Worm (Caenorhabditis elegans) whole organism, late embryonic: ENCODE measurements around the gene srxa-1.

Experiments used
- C08G9.2 ChIP-seq: sonication (generic microtip); optimal IDR thresholded peaks from 2 replicates; lab custom pipeline; 2016; ENCODE audit warnings: mild to moderate bottlenecking, missing genetic modification characterization, moderate library complexity, missing compliant biosample characterization
- C38D4.7 ChIP-seq: fragments of 200-800 bp; sonication (Bioruptor generic); optimal IDR thresholded peaks from 2 replicates; lab custom pipeline; 2018; ENCODE audit warnings: mild to moderate bottlenecking, missing genetic modification characterization, moderate library complexity, missing compliant biosample characterization
- F13H6.1 ChIP-seq: sonication (generic microtip); optimal IDR thresholded peaks from 2 replicates; lab custom pipeline; 2016; ENCODE audit warnings: missing genetic modification characterization, missing compliant biosample characterization
- K02D7.2 ChIP-seq: sonication (generic microtip); optimal IDR thresholded peaks from 2 replicates; lab custom pipeline; 2017; ENCODE audit warnings: mild to moderate bottlenecking, missing genetic modification characterization, missing compliant biosample characterization
- T23F11.4 ChIP-seq: fragments of 200-800 bp; sonication (Bioruptor generic); optimal IDR thresholded peaks from 2 replicates; lab custom pipeline; 2018; ENCODE audit warnings: mild to moderate bottlenecking, missing genetic modification characterization, missing compliant biosample characterization
- Y22D7AL.16 ChIP-seq: sonication (generic microtip); optimal IDR thresholded peaks from 2 replicates; lab custom pipeline; 2016; ENCODE audit warnings: missing genetic modification characterization, missing compliant biosample characterization
- ama-1 ChIP-seq: fragments of 150-350 bp; optimal IDR thresholded peaks from 2 replicates; lab custom pipeline; 2014
- ceh-14 ChIP-seq: sonication (generic microtip); optimal IDR thresholded peaks from 2 replicates; lab custom pipeline; 2016; ENCODE audit warnings: missing genotype, missing genetic modification characterization, missing compliant biosample characterization
- ceh-19 ChIP-seq: fragments of 200-800 bp; sonication (Bioruptor generic); optimal IDR thresholded peaks from 2 replicates; lab custom pipeline; 2018; ENCODE audit warnings: mild to moderate bottlenecking, missing genetic modification characterization, missing compliant biosample characterization
- ceh-2 ChIP-seq: sonication (generic microtip); optimal IDR thresholded peaks from 2 replicates; lab custom pipeline; 2016; ENCODE audit warnings: missing genotype, missing genetic modification characterization, missing compliant biosample characterization
- ceh-22 ChIP-seq: sonication (generic microtip); optimal IDR thresholded peaks from 2 replicates; lab custom pipeline; 2017; ENCODE audit warnings: missing biosample characterization, missing genetic modification characterization
- ceh-24 ChIP-seq: sonication (generic microtip); optimal IDR thresholded peaks from 2 replicates; lab custom pipeline; 2016; ENCODE audit warnings: mild to moderate bottlenecking, missing genetic modification characterization, missing compliant biosample characterization
- ceh-30 ChIP-seq: fragments of 150-350 bp; optimal IDR thresholded peaks from 2 replicates; lab custom pipeline; 2014; ENCODE audit warnings: missing biosample characterization, missing genetic modification characterization
- ceh-34 ChIP-seq: sonication (generic microtip); optimal IDR thresholded peaks from 2 replicates; lab custom pipeline; 2016; ENCODE audit warnings: mild to moderate bottlenecking, missing genetic modification characterization, missing compliant biosample characterization
- ceh-45 ChIP-seq: fragments of 200-800 bp; sonication (Bioruptor generic); IDR thresholded peaks from 2 replicates; pipeline ENCODE4 v1.3.6; 2022; ENCODE audit warnings: missing genetic modification reagents, missing genetic modification characterization, missing compliant biosample characterization
- ceh-48 ChIP-seq: sonication (generic microtip); optimal IDR thresholded peaks from 2 replicates; lab custom pipeline; 2016; ENCODE audit warnings: missing genetic modification characterization, inconsistent platforms, missing compliant biosample characterization
- ceh-6 ChIP-seq: fragments of 200-800 bp; sonication (Bioruptor generic); optimal IDR thresholded peaks from 2 replicates; lab custom pipeline; 2018; ENCODE audit warnings: mild to moderate bottlenecking, missing genetic modification characterization, missing compliant biosample characterization
- dve-1 ChIP-seq: sonication (generic microtip); optimal IDR thresholded peaks from 2 replicates; lab custom pipeline; 2017; ENCODE audit warnings: antibody characterized with exemption, mild to moderate bottlenecking, missing genetic modification characterization, missing compliant biosample characterization
- elt-2 ChIP-seq: sonication (generic microtip); optimal IDR thresholded peaks from 2 replicates; lab custom pipeline; 2016; ENCODE audit warnings: missing genetic modification reagents, missing genetic modification characterization, missing compliant biosample characterization
- elt-4 ChIP-seq: sonication (generic microtip); optimal IDR thresholded peaks from 2 replicates; lab custom pipeline; 2016; ENCODE audit warnings: missing genetic modification characterization, missing compliant biosample characterization
- ets-4 ChIP-seq: sonication (generic microtip); optimal IDR thresholded peaks from 2 replicates; lab custom pipeline; 2016; ENCODE audit warnings: missing genetic modification characterization, missing compliant biosample characterization
- eyg-1 ChIP-seq: sonication (generic microtip); optimal IDR thresholded peaks from 2 replicates; lab custom pipeline; 2016; ENCODE audit warnings: missing genotype, missing genetic modification characterization, missing compliant biosample characterization
- fkh-10 ChIP-seq: fragments of 150-350 bp; optimal IDR thresholded peaks from 2 replicates; lab custom pipeline; 2014; ENCODE audit warnings: missing biosample characterization, missing genetic modification reagents, missing genetic modification characterization
- fkh-6 ChIP-seq: sonication (generic microtip); optimal IDR thresholded peaks from 2 replicates; lab custom pipeline; 2016; ENCODE audit warnings: missing genetic modification characterization, missing compliant biosample characterization
- gmeb-2 ChIP-seq: sonication (generic microtip); optimal IDR thresholded peaks from 2 replicates; lab custom pipeline; 2016; ENCODE audit warnings: missing genetic modification characterization, inconsistent platforms, missing compliant biosample characterization
- hlh-13 ChIP-seq: fragments of 200-800 bp; sonication (Bioruptor generic); optimal IDR thresholded peaks from 2 replicates; lab custom pipeline; 2018; ENCODE audit warnings: mild to moderate bottlenecking, missing genetic modification characterization, missing compliant biosample characterization
- hlh-8 ChIP-seq: sonication (generic microtip); optimal IDR thresholded peaks from 2 replicates; lab custom pipeline; 2016; ENCODE audit warnings: missing genotype, missing genetic modification characterization, missing compliant biosample characterization
- lim-6 ChIP-seq: sonication (generic microtip); optimal IDR thresholded peaks from 2 replicates; lab custom pipeline; 2016; ENCODE audit warnings: missing genetic modification characterization, missing compliant biosample characterization
- lin-11 ChIP-seq: fragments of 200-800 bp; sonication (Bioruptor generic); optimal IDR thresholded peaks from 2 replicates; lab custom pipeline; 2018; ENCODE audit warnings: mild to moderate bottlenecking, missing genetic modification characterization, missing compliant biosample characterization
- nfya-1 ChIP-seq: sonication (generic microtip); optimal IDR thresholded peaks from 2 replicates; lab custom pipeline; 2017; ENCODE audit warnings: missing genetic modification characterization, mild to moderate bottlenecking, missing compliant biosample characterization, antibody characterized with exemption, moderate library complexity
- nhr-11 ChIP-seq: fragments of 150-350 bp; optimal IDR thresholded peaks from 2 replicates; lab custom pipeline; 2014; ENCODE audit warnings: missing biosample characterization, missing genetic modification characterization
- npax-4 ChIP-seq: sonication (generic microtip); optimal IDR thresholded peaks from 2 replicates; lab custom pipeline; 2016; ENCODE audit warnings: missing genetic modification characterization, missing compliant biosample characterization
- pag-3 ChIP-seq: sonication (generic microtip); optimal IDR thresholded peaks from 2 replicates; lab custom pipeline; 2016; ENCODE audit warnings: missing compliant biosample characterization, missing genetic modification characterization, borderline replicate concordance
- pha-2 ChIP-seq: sonication (generic microtip); optimal IDR thresholded peaks from 2 replicates; lab custom pipeline; 2017; ENCODE audit warnings: mild to moderate bottlenecking, missing genetic modification characterization, missing compliant biosample characterization
- pqm-1 ChIP-seq: sonication (generic microtip); optimal IDR thresholded peaks from 2 replicates; lab custom pipeline; 2016; ENCODE audit warnings: missing genetic modification characterization, missing compliant biosample characterization
- sdc-2 ChIP-seq: sonication (generic microtip); optimal IDR thresholded peaks from 2 replicates; lab custom pipeline; 2016; ENCODE audit warnings: missing genotype, missing genetic modification characterization, missing compliant biosample characterization
- syd-9 ChIP-seq: sonication (generic microtip); optimal IDR thresholded peaks from 2 replicates; lab custom pipeline; 2016; ENCODE audit warnings: mild to moderate bottlenecking, missing genetic modification characterization, moderate library complexity, missing compliant biosample characterization
- ttx-3 ChIP-seq: sonication (generic microtip); optimal IDR thresholded peaks from 2 replicates; lab custom pipeline; 2016; ENCODE audit warnings: missing genetic modification reagents, missing genetic modification characterization, missing compliant biosample characterization
- unc-55 ChIP-seq: sonication (generic microtip); optimal IDR thresholded peaks from 2 replicates; lab custom pipeline; 2017; ENCODE audit warnings: missing biosample characterization, missing genetic modification reagents, missing genetic modification characterization
- unc-86 ChIP-seq: sonication (generic microtip); optimal IDR thresholded peaks from 2 replicates; lab custom pipeline; 2016; ENCODE audit warnings: missing genetic modification characterization, missing compliant biosample characterization
- ztf-16 ChIP-seq: sonication (generic microtip); optimal IDR thresholded peaks from 2 replicates; lab custom pipeline; 2017; ENCODE audit warnings: missing genetic modification characterization, missing compliant biosample characterization

The srxa-1 gene

DNA sequence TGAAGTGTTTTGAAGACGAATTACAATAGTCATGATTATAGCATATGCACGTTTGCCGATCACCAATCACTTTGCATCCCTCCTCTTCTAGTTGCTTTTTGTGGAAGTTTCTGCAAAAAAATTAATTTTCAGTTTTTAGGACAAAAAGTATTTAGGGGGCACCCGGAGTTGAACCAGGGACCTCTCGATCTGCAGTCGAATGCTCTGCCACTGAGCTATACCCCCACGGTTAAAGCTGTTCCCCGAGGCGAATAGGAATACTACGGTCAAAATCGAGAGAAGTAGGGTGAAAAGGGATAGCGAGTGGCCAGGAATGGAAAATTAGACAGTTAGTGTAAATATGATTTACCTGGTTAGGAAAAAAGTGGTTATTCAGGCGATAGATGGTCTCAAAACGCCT is 37.9 kb upstream of the srxa-1 start (continued):
- TF ChIP-seq gmeb-2 (tag; lab: Kevin White, UChicago) (peak; percentile 57), ceh-34 (tag; lab: Kevin White, UChicago) (peak; percentile 14), ceh-22 (tag; lab: Kevin White, UChicago) (no peak), ama-1 (no peak), pha-2 (tag; lab: Kevin White, UChicago) (peak; percentile 87), ceh-30 (tag; lab: Kevin White, UChicago) (no peak), lim-6 (tag; lab: Kevin White, UChicago) (no peak), eyg-1 (tag; lab: Kevin White, UChicago) (no peak), ceh-19 (GFP tag; lab: Kevin White, UChicago) (peak; percentile 59), ceh-6 (GFP tag; lab: Kevin White, UChicago) (peak; percentile 64), npax-4 (tag; lab: Kevin White, UChicago) (peak; percentile 9), elt-4 (tag; lab: Kevin White, UChicago) (no peak), Y22D7AL.16 (no peak), syd-9 (tag; lab: Kevin White, UChicago) (peak; percentile 23), hlh-13 (GFP tag; lab: Kevin White, UChicago) (no peak), T23F11.4 (GFP tag; lab: Kevin White, UChicago) (no peak), ceh-45 (0 out of 2 replicates have a peak, but pooled peaks have one; percentile 46), elt-2 (tag; lab: Kevin White, UChicago) (peak; percentile 65), hlh-8 (no peak), fkh-6 (tag; lab: Kevin White, UChicago) (peak; percentile 5), ceh-24 (tag; lab: Kevin White, UChicago) (no peak), nfya-1 (tag; lab: Kevin White, UChicago) (no peak), F13H6.1 (tag; lab: Kevin White, UChicago) (no peak), sdc-2 (tag; lab: Kevin White, UChicago) (peak; percentile 42), fkh-10 (GFP tag; lab: Kevin White, UChicago) (no peak), unc-55 (GFP tag; lab: Kevin White, UChicago) (no peak), pqm-1 (tag; lab: Kevin White, UChicago) (no peak), pag-3 (tag; lab: Kevin White, UChicago) (no peak), ets-4 (tag; lab: Kevin White, UChicago) (no peak), C38D4.7 (GFP tag; lab: Kevin White, UChicago) (peak; percentile 58), ttx-3 (tag; lab: Kevin White, UChicago) (no peak), C08G9.2 (peak; percentile 28), K02D7.2 (tag; lab: Kevin White, UChicago) (peak; percentile 7), unc-86 (no peak), ceh-14 (tag; lab: Kevin White, UChicago) (no peak), ztf-16 (tag; lab: Kevin White, UChicago) (no peak), nhr-11 (tag; lab: Kevin White, UChicago) (no peak), ceh-48 (tag; lab: Kevin White, UChicago) (peak; percentile 15), lin-11 (tag; lab: Kevin White, UChicago) (peak; percentile 50), dve-1 (peak; percentile 29)

DNA sequence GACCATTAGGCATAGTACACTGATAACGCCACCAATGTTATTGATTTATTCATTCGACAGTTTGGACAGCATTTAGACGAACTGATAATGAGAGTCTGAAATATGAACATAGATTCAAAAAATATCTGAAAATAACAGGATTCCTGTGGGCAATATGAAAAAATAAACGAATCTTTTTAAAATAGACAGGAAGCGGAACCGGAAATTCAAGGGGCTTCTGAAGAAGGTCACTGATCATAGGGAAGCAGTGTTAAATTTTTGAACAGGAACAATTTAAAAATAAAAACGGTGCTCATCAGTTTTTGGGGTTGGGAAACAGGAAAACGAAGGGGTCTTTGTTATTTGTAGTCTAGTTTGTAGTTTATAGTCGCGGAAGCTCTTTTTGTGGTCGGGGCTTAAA is 33.6 kb upstream of the srxa-1 start, which contains the start of gene F53F8.7:
F53F8.7 (minus strand) TSS at position 101 of the 400 bp plus-strand sequence.
- TF ChIP-seq K02D7.2 (tag; lab: Kevin White, UChicago) (no peak), ceh-2 (no peak), dve-1 (no peak), sdc-2 (tag; lab: Kevin White, UChicago) (no peak)
